Fruit fly (Drosophila melanogaster) whole organism, embryonic: ENCODE measurements around the gene CG32052.

Source experiments
- Aef1 ChIP-seq: fragments of 200-800 bp; sonication (Bioruptor generic); IDR thresholded peaks from 3 replicates; pipeline ENCODE4 v1.3.6; 2022; ENCODE audit warnings: missing biosample characterization, missing genetic modification characterization
- BEAF-32 ChIP-seq: fragments of 200-800 bp; sonication (Bioruptor generic); optimal IDR thresholded peaks from 3 replicates; lab custom pipeline; 2017; ENCODE audit warnings: missing biosample characterization, missing genetic modification characterization, mild to moderate bottlenecking, moderate library complexity, missing genetic modification reagents
- CG10462 ChIP-seq: fragments of 200-800 bp; sonication (Bioruptor generic); optimal IDR thresholded peaks from 2 replicates; lab custom pipeline; 2016; ENCODE audit warnings: missing biosample characterization, missing genetic modification characterization
- CG10979 ChIP-seq: fragments of 200-800 bp; sonication (Bioruptor generic); optimal IDR thresholded peaks from 2 replicates; lab custom pipeline; 2018; ENCODE audit warnings: missing biosample characterization, mild to moderate bottlenecking, missing genetic modification characterization, moderate library complexity
- CG11695 ChIP-seq: fragments of 200-800 bp; sonication (Bioruptor generic); IDR thresholded peaks from 3 replicates; pipeline ENCODE4 v1.3.6; 2022; ENCODE audit warnings: missing biosample characterization, missing genetic modification characterization
- CG12071 ChIP-seq: fragments of 200-800 bp; sonication (Bioruptor generic); optimal IDR thresholded peaks from 3 replicates; lab custom pipeline; 2018; ENCODE audit warnings: missing biosample characterization, mild to moderate bottlenecking, missing genetic modification characterization
- CG1233 ChIP-seq: fragments of 200-800 bp; sonication (Bioruptor generic); optimal IDR thresholded peaks from 4 replicates; lab custom pipeline; 2018; ENCODE audit warnings: missing biosample characterization, mild to moderate bottlenecking, missing genetic modification characterization
- CG12942 ChIP-seq: fragments of 200-800 bp; sonication (Bioruptor generic); optimal IDR thresholded peaks from 3 replicates; lab custom pipeline; 2016; ENCODE audit warnings: missing biosample characterization, missing genetic modification characterization
- CG14050 ChIP-seq: fragments of 200-800 bp; sonication (Bioruptor generic); IDR thresholded peaks from 3 replicates; pipeline ENCODE4 v1.3.6; 2022; ENCODE audit warnings: missing biosample characterization, missing genetic modification characterization
- CG14710 ChIP-seq: fragments of 200-800 bp; sonication (Bioruptor generic); optimal IDR thresholded peaks from 3 replicates; lab custom pipeline; 2019; ENCODE audit warnings: missing biosample characterization, mild to moderate bottlenecking, missing genetic modification characterization, moderate library complexity
- CG17612 ChIP-seq: fragments of 200-800 bp; sonication (Bioruptor generic); IDR thresholded peaks from 2 replicates; pipeline ENCODE4 v1.3.6; 2022; ENCODE audit warnings: missing biosample characterization, missing genetic modification characterization
- CG1832 ChIP-seq: fragments of 200-800 bp; sonication (Bioruptor generic); optimal IDR thresholded peaks from 2 replicates; lab custom pipeline; 2017; ENCODE audit warnings: missing biosample characterization, mild to moderate bottlenecking, missing genetic modification characterization, inconsistent platforms
- CG32532 ChIP-seq: fragments of 200-800 bp; sonication (Bioruptor generic); IDR thresholded peaks from 2 replicates; pipeline ENCODE4 v1.3.6; 2022; ENCODE audit warnings: missing biosample characterization, missing genetic modification characterization
- CG34376 ChIP-seq: fragments of 200-800 bp; sonication (Bioruptor generic); optimal IDR thresholded peaks from 2 replicates; lab custom pipeline; 2018; ENCODE audit warnings: missing biosample characterization, mild to moderate bottlenecking, missing genetic modification characterization
- CG3995 ChIP-seq: fragments of 200-800 bp; sonication (Bioruptor generic); optimal IDR thresholded peaks from 3 replicates; lab custom pipeline; 2016; ENCODE audit warnings: missing biosample characterization, missing genetic modification characterization
- CG4328 ChIP-seq: fragments of 200-800 bp; sonication (Bioruptor generic); optimal IDR thresholded peaks from 3 replicates; lab custom pipeline; 2017; ENCODE audit warnings: missing biosample characterization, missing genetic modification reagents, missing genetic modification characterization
- CG4360 ChIP-seq: fragments of 200-800 bp; sonication (Bioruptor generic); IDR thresholded peaks from 2 replicates; pipeline ENCODE4 v1.3.6; 2022; ENCODE audit warnings: missing biosample characterization, missing genetic modification characterization
- CG4854 ChIP-seq: fragments of 200-800 bp; sonication (Bioruptor generic); optimal IDR thresholded peaks from 2 replicates; lab custom pipeline; 2016; ENCODE audit warnings: missing biosample characterization, missing genetic modification characterization, inconsistent platforms
- CG5180 ChIP-seq: fragments of 200-800 bp; sonication (Bioruptor generic); optimal IDR thresholded peaks from 3 replicates; lab custom pipeline; 2017; ENCODE audit warnings: missing biosample characterization, missing genetic modification characterization, mild to moderate bottlenecking, moderate library complexity, missing genetic modification reagents
- CG6683 ChIP-seq: fragments of 200-800 bp; sonication (Bioruptor generic); optimal IDR thresholded peaks from 2 replicates; lab custom pipeline; 2017; ENCODE audit warnings: missing biosample characterization, mild to moderate bottlenecking, missing genetic modification characterization, missing genetic modification reagents
- CG9797 ChIP-seq: fragments of 200-800 bp; sonication (Bioruptor generic); optimal IDR thresholded peaks from 3 replicates; lab custom pipeline; 2018; ENCODE audit warnings: missing biosample characterization, mild to moderate bottlenecking, missing genetic modification characterization
- CG9817 ChIP-seq: fragments of 200-800 bp; sonication (Bioruptor generic); optimal IDR thresholded peaks from 2 replicates; lab custom pipeline; 2018; ENCODE audit warnings: missing biosample characterization, mild to moderate bottlenecking, missing genetic modification characterization, moderate library complexity
- D19B ChIP-seq: fragments of 200-800 bp; sonication (Bioruptor generic); optimal IDR thresholded peaks from 2 replicates; lab custom pipeline; 2017; ENCODE audit warnings: missing biosample characterization, mild to moderate bottlenecking, missing genetic modification characterization
- Dbx ChIP-seq: fragments of 200-800 bp; sonication (Bioruptor generic); IDR thresholded peaks from 3 replicates; pipeline ENCODE4 v1.3.6; 2022; ENCODE audit warnings: missing biosample characterization, missing genetic modification characterization
- Doc3 ChIP-seq: fragments of 200-800 bp; sonication (Bioruptor generic); IDR thresholded peaks from 3 replicates; pipeline ENCODE4 v1.3.6; 2022; ENCODE audit warnings: missing biosample characterization, missing genetic modification characterization; ENCODE audit not compliant: partially characterized antibody
- Eip74EF ChIP-seq, 2 experiments: fragments of 200-800 bp in 1 of 2; fragments of >200 bp in 1 of 2; sonication (Bioruptor generic) in 1 of 2; optimal IDR thresholded peaks; 2 replicates each; lab custom pipeline; 2017 to 2019; ENCODE audit warnings: missing biosample characterization in 2 of 2, missing genetic modification characterization in 2 of 2, mild to moderate bottlenecking in 1 of 2, moderate library complexity in 1 of 2
- H15 ChIP-seq: fragments of 200-800 bp; sonication (Bioruptor generic); IDR thresholded peaks from 3 replicates; pipeline ENCODE4 v1.3.6; 2022; ENCODE audit warnings: missing biosample characterization, missing genetic modification characterization
- Hey ChIP-seq: fragments of 200-800 bp; sonication (Bioruptor generic); optimal IDR thresholded peaks from 3 replicates; lab custom pipeline; 2018; ENCODE audit warnings: missing biosample characterization, mild to moderate bottlenecking, missing genetic modification characterization
- HmgD ChIP-seq: fragments of 200-800 bp; sonication (Bioruptor generic); optimal IDR thresholded peaks from 3 replicates; lab custom pipeline; 2016; ENCODE audit warnings: missing biosample characterization, missing genetic modification characterization
- MBD-R2 ChIP-seq: fragments of 200-800 bp; sonication (Bioruptor generic); IDR thresholded peaks from 2 replicates; pipeline ENCODE4 v1.3.6; 2022; ENCODE audit warnings: missing biosample characterization, missing genetic modification characterization
- Ptx1 ChIP-seq: fragments of 200-800 bp; sonication (Bioruptor generic); IDR thresholded peaks from 2 replicates; pipeline ENCODE4 v1.3.6; 2022; ENCODE audit warnings: missing biosample characterization, missing genetic modification characterization
- Sox102F ChIP-seq: fragments of 200-800 bp; sonication (Bioruptor generic); optimal IDR thresholded peaks from 2 replicates; lab custom pipeline; 2018; ENCODE audit warnings: missing biosample characterization, mild to moderate bottlenecking, missing genetic modification characterization, moderate library complexity
- amos ChIP-seq: fragments of 200-800 bp; sonication (Bioruptor generic); IDR thresholded peaks from 2 replicates; pipeline ENCODE4 v1.3.6; 2022; ENCODE audit warnings: missing biosample characterization, missing genetic modification characterization; ENCODE audit not compliant: partially characterized antibody
- cad ChIP-seq: fragments of >200 bp; optimal IDR thresholded peaks from 2 replicates; lab custom pipeline; 2017; ENCODE audit warnings: missing biosample characterization, missing genetic modification characterization
- cato ChIP-seq: fragments of 200-800 bp; sonication (Bioruptor generic); optimal IDR thresholded peaks from 2 replicates; lab custom pipeline; 2016; ENCODE audit warnings: missing biosample characterization, missing genetic modification characterization, borderline replicate concordance
- chinmo ChIP-seq: fragments of 200-800 bp; sonication (Bioruptor generic); IDR thresholded peaks from 4 replicates; pipeline ENCODE4 v1.3.6; 2022; ENCODE audit warnings: missing biosample characterization, missing genetic modification characterization; ENCODE audit not compliant: partially characterized antibody
- crol ChIP-seq: fragments of 200-800 bp; sonication (Bioruptor generic); IDR thresholded peaks from 2 replicates; pipeline ENCODE4 v1.3.6; 2022; ENCODE audit warnings: missing biosample characterization, missing genetic modification characterization
- cwo ChIP-seq: fragments of 200-800 bp; sonication (Bioruptor generic); optimal IDR thresholded peaks from 3 replicates; lab custom pipeline; 2017; ENCODE audit warnings: missing biosample characterization, missing genetic modification characterization, mild to moderate bottlenecking, moderate library complexity, missing genetic modification reagents
- eve ChIP-seq, 2 experiments: fragments of >200 bp; optimal IDR thresholded peaks; 2 replicates each; lab custom pipeline; 2017; ENCODE audit warnings: missing biosample characterization in 2 of 2, missing genetic modification characterization in 2 of 2
- gsb ChIP-seq: fragments of 200-800 bp; sonication (Bioruptor generic); IDR thresholded peaks from 2 replicates; pipeline ENCODE4 v1.3.6; 2022; ENCODE audit warnings: missing biosample characterization, missing genetic modification characterization
- jing ChIP-seq: fragments of 200-800 bp; sonication (Bioruptor generic); optimal IDR thresholded peaks from 2 replicates; lab custom pipeline; 2018; ENCODE audit warnings: missing biosample characterization, mild to moderate bottlenecking, missing genetic modification characterization
- jumu ChIP-seq: fragments of 200-800 bp; sonication (Bioruptor generic); optimal IDR thresholded peaks from 3 replicates; lab custom pipeline; 2016; ENCODE audit warnings: missing biosample characterization, missing genetic modification characterization
- lilli ChIP-seq: fragments of 200-800 bp; sonication (Bioruptor generic); optimal IDR thresholded peaks from 3 replicates; lab custom pipeline; 2016; ENCODE audit warnings: missing biosample characterization, missing genetic modification characterization
- prd ChIP-seq, 3 experiments: fragments of >200 bp in 2 of 3; fragments of 200-800 bp in 1 of 3; sonication (Bioruptor generic) in 1 of 3; optimal IDR thresholded peaks in 2 of 3; IDR thresholded peaks in 1 of 3; 2 replicates in 2 of 3; 3 replicates in 1 of 3; pipeline versions ENCODE4 v1.3.6 to Lab custom; 2017 to 2022; ENCODE audit warnings: missing biosample characterization in 1 of 3, missing genetic modification characterization in 1 of 3
- pum ChIP-seq: fragments of 200-800 bp; sonication (Bioruptor generic); optimal IDR thresholded peaks from 2 replicates; lab custom pipeline; 2016; ENCODE audit warnings: missing biosample characterization, missing genetic modification characterization
- rib ChIP-seq: fragments of 200-800 bp; sonication (Bioruptor generic); IDR thresholded peaks from 2 replicates; pipeline ENCODE4 v1.3.6; 2022; ENCODE audit warnings: missing biosample characterization, missing genetic modification characterization
- stc ChIP-seq: fragments of 200-800 bp; sonication (Bioruptor generic); IDR thresholded peaks from 2 replicates; pipeline ENCODE4 v1.3.6; 2022; ENCODE audit warnings: missing biosample characterization, missing genetic modification characterization
- twi ChIP-seq: fragments of 200-800 bp; optimal IDR thresholded peaks from 2 replicates; lab custom pipeline; 2019; ENCODE audit warnings: missing biosample characterization, mild to moderate bottlenecking, missing genetic modification characterization, moderate library complexity
- tx ChIP-seq: fragments of 200-800 bp; sonication (Bioruptor generic); optimal IDR thresholded peaks from 2 replicates; lab custom pipeline; 2016; ENCODE audit warnings: missing biosample characterization, missing genetic modification characterization
- z ChIP-seq: fragments of 200-800 bp; sonication (Bioruptor generic); IDR thresholded peaks from 3 replicates; pipeline ENCODE4 v1.3.6; 2022; ENCODE audit warnings: missing biosample characterization, missing genetic modification characterization
- zfh1 ChIP-seq: fragments of 200-800 bp; sonication (Bioruptor generic); IDR thresholded peaks from 3 replicates; pipeline ENCODE4 v1.3.6; 2022; ENCODE audit warnings: missing biosample characterization, missing genetic modification characterization

Gene CG32052

dm6 chr3L:9775728-9776127 is 11.1 kb upstream of the CG32052 start (continued):
- no peak for TF ChIP-seq CG4854
- TF ChIP-seq amos (GFP tag; lab: Robert Waterston, UW), result no peak
- no peak for TF ChIP-seq jumu (GFP tag; lab: Kevin White, UChicago)
- no peak for TF ChIP-seq CG12942 (GFP tag; lab: Kevin White, UChicago)
- TF ChIP-seq twi (tag; lab: Kevin White, UChicago), result no peak
- TF ChIP-seq jing (GFP tag; lab: Kevin White, UChicago), result no peak
- TF ChIP-seq tx, result no peak
- no peak for TF ChIP-seq CG14050 (GFP tag; lab: Robert Waterston, UW)
- no peak for TF ChIP-seq pum (GFP tag; lab: Kevin White, UChicago)
- no peak for TF ChIP-seq Sox102F (GFP tag; lab: Kevin White, UChicago)
- TF ChIP-seq D19B (GFP tag; lab: Kevin White, UChicago), result no peak
- TF ChIP-seq CG11695 (GFP tag; lab: Robert Waterston, UW), result no peak
- TF ChIP-seq CG17612 (GFP tag; lab: Robert Waterston, UW), result no peak
- TF ChIP-seq cwo, result peak; percentile 75
- no peak for TF ChIP-seq H15 (GFP tag; lab: Robert Waterston, UW)
- TF ChIP-seq stc (GFP tag; lab: Robert Waterston, UW), result no peak
- TF ChIP-seq MBD-R2, result no peak
- TF ChIP-seq BEAF-32 (GFP tag; lab: Kevin White, UChicago), result no peak
- no peak for TF ChIP-seq CG9817 (tag; lab: Kevin White, UChicago)
- no peak for TF ChIP-seq cad
- no peak for TF ChIP-seq CG3995 (GFP tag; lab: Kevin White, UChicago)
- TF ChIP-seq lilli (GFP tag; lab: Kevin White, UChicago), result no peak
- no peak for TF ChIP-seq Eip74EF (GFP tag; optimal IDR thresholded peaks at IDR 0.05; lab: Kevin White, UChicago)
- TF ChIP-seq CG1233 (GFP tag; lab: Kevin White, UChicago), result no peak
- no peak for TF ChIP-seq CG32532 (GFP tag; lab: Robert Waterston, UW)
- TF ChIP-seq CG6683 (GFP tag; lab: Kevin White, UChicago), result no peak
- TF ChIP-seq CG4328 (GFP tag; lab: Kevin White, UChicago), result no peak
- no peak for TF ChIP-seq CG9797 (GFP tag; lab: Kevin White, UChicago)
- no peak for TF ChIP-seq eve (GFP tag; optimal IDR thresholded peaks at IDR 0.05; lab: Kevin White, UChicago)
- no peak for TF ChIP-seq CG4360
- peak; percentile 18 for TF ChIP-seq Hey
- no peak for TF ChIP-seq CG14710
- TF ChIP-seq CG10462, result no peak
- TF ChIP-seq chinmo (GFP tag; lab: Robert Waterston, UW), result no peak
- TF ChIP-seq cato (GFP tag; lab: Kevin White, UChicago), result no peak
- no peak for TF ChIP-seq Ptx1
- no peak for TF ChIP-seq rib
- no peak for TF ChIP-seq HmgD (GFP tag; lab: Kevin White, UChicago)
- TF ChIP-seq CG34376, result no peak
- TF ChIP-seq CG10979 (tag; lab: Kevin White, UChicago), result no peak

- 0 out of 4 replicates have a peak, but pooled peaks have one; percentile 11 for TF ChIP-seq chinmo (GFP tag; lab: Robert Waterston, UW)
- TF ChIP-seq Doc3 (GFP tag; lab: Robert Waterston, UW), result no peak
- no peak for TF ChIP-seq Aef1 (GFP tag; lab: Robert Waterston, UW)
- TF ChIP-seq zfh1, result 0 out of 3 replicates have a peak, but pooled peaks have one; percentile 8
- TF ChIP-seq crol, result peak; percentile 61
- TF ChIP-seq gsb (GFP tag; lab: Robert Waterston, UW), result 0 out of 2 replicates have a peak, but pooled peaks have one; percentile 8
- no peak for TF ChIP-seq CG5180 (GFP tag; lab: Kevin White, UChicago)
- no peak for TF ChIP-seq CG12071 (GFP tag; lab: Kevin White, UChicago)
- peak; percentile 1 for TF ChIP-seq CG1832 (GFP tag; lab: Kevin White, UChicago)
- peak; percentile 71 for TF ChIP-seq cwo
- peak; percentile 71 for TF ChIP-seq CG3995 (GFP tag; lab: Kevin White, UChicago)
- 0 out of 3 replicates have a peak, but pooled peaks have one; percentile 11 for TF ChIP-seq Dbx
- TF ChIP-seq prd (optimal IDR thresholded peaks at IDR 0.05; lab: Kevin White, UChicago), result no peak
- TF ChIP-seq prd (GFP tag; IDR thresholded peaks at IDR 0.05; lab: Robert Waterston, UW), result 0 out of 3 replicates have a peak, but pooled peaks have one; percentile 11
- TF ChIP-seq z, result peak; percentile 32; the same call in 1 of the 3 replicates
Measured at dm6 chr3L:9776804-9777393, 9.9 kb upstream of the CG32052 start.
